Worm (Caenorhabditis elegans) whole organism, late embryonic: ENCODE measurements around the gene algn-9.

Source experiments
- C38D4.7 ChIP-seq: fragments of 200-800 bp; sonication (Bioruptor generic); optimal IDR thresholded peaks from 2 replicates; lab custom pipeline; 2018; ENCODE audit warnings: mild to moderate bottlenecking, missing genetic modification characterization, moderate library complexity, missing compliant biosample characterization
- K02D7.2 ChIP-seq: sonication (generic microtip); optimal IDR thresholded peaks from 2 replicates; lab custom pipeline; 2017; ENCODE audit warnings: mild to moderate bottlenecking, missing genetic modification characterization, missing compliant biosample characterization
- K09A11.1 ChIP-seq: sonication (generic microtip); optimal IDR thresholded peaks from 2 replicates; lab custom pipeline; 2017; ENCODE audit warnings: antibody characterized with exemption, mild to moderate bottlenecking, missing genetic modification characterization, missing compliant biosample characterization; ENCODE audit not compliant: insufficient read depth
- ahr-1 ChIP-seq: sonication (generic microtip); optimal IDR thresholded peaks from 2 replicates; lab custom pipeline; 2016; ENCODE audit warnings: missing genetic modification characterization, missing compliant biosample characterization
- ceh-14 ChIP-seq: sonication (generic microtip); optimal IDR thresholded peaks from 2 replicates; lab custom pipeline; 2016; ENCODE audit warnings: missing genotype, missing genetic modification characterization, missing compliant biosample characterization
- ceh-34 ChIP-seq: sonication (generic microtip); optimal IDR thresholded peaks from 2 replicates; lab custom pipeline; 2016; ENCODE audit warnings: mild to moderate bottlenecking, missing genetic modification characterization, missing compliant biosample characterization
- ceh-45 ChIP-seq: fragments of 200-800 bp; sonication (Bioruptor generic); IDR thresholded peaks from 2 replicates; pipeline ENCODE4 v1.3.6; 2022; ENCODE audit warnings: missing genetic modification reagents, missing genetic modification characterization, missing compliant biosample characterization
- ceh-48 ChIP-seq: sonication (generic microtip); optimal IDR thresholded peaks from 2 replicates; lab custom pipeline; 2016; ENCODE audit warnings: missing genetic modification characterization, inconsistent platforms, missing compliant biosample characterization
- ceh-6 ChIP-seq: fragments of 200-800 bp; sonication (Bioruptor generic); optimal IDR thresholded peaks from 2 replicates; lab custom pipeline; 2018; ENCODE audit warnings: mild to moderate bottlenecking, missing genetic modification characterization, missing compliant biosample characterization
- dmd-4 ChIP-seq: sonication (generic microtip); optimal IDR thresholded peaks from 2 replicates; lab custom pipeline; 2016; ENCODE audit warnings: borderline replicate concordance, missing genetic modification characterization, missing compliant biosample characterization
- dve-1 ChIP-seq: sonication (generic microtip); optimal IDR thresholded peaks from 2 replicates; lab custom pipeline; 2017; ENCODE audit warnings: antibody characterized with exemption, mild to moderate bottlenecking, missing genetic modification characterization, missing compliant biosample characterization
- elt-2 ChIP-seq: sonication (generic microtip); optimal IDR thresholded peaks from 2 replicates; lab custom pipeline; 2016; ENCODE audit warnings: missing genetic modification reagents, missing genetic modification characterization, missing compliant biosample characterization
- elt-4 ChIP-seq: sonication (generic microtip); optimal IDR thresholded peaks from 2 replicates; lab custom pipeline; 2016; ENCODE audit warnings: missing genetic modification characterization, missing compliant biosample characterization
- ets-4 ChIP-seq: sonication (generic microtip); optimal IDR thresholded peaks from 2 replicates; lab custom pipeline; 2016; ENCODE audit warnings: missing genetic modification characterization, missing compliant biosample characterization
- fkh-10 ChIP-seq: fragments of 150-350 bp; optimal IDR thresholded peaks from 2 replicates; lab custom pipeline; 2014; ENCODE audit warnings: missing biosample characterization, missing genetic modification reagents, missing genetic modification characterization
- gmeb-2 ChIP-seq: sonication (generic microtip); optimal IDR thresholded peaks from 2 replicates; lab custom pipeline; 2016; ENCODE audit warnings: missing genetic modification characterization, inconsistent platforms, missing compliant biosample characterization
- hlh-13 ChIP-seq: fragments of 200-800 bp; sonication (Bioruptor generic); optimal IDR thresholded peaks from 2 replicates; lab custom pipeline; 2018; ENCODE audit warnings: mild to moderate bottlenecking, missing genetic modification characterization, missing compliant biosample characterization
- hlh-30 ChIP-seq: sonication (generic microtip); optimal IDR thresholded peaks from 2 replicates; lab custom pipeline; 2017; ENCODE audit warnings: antibody characterized with exemption, missing genetic modification characterization, missing compliant biosample characterization; ENCODE audit not compliant: insufficient read depth
- hlh-6 ChIP-seq: sonication (generic microtip); optimal IDR thresholded peaks from 2 replicates; lab custom pipeline; 2016; ENCODE audit warnings: missing genotype, missing genetic modification characterization, missing compliant biosample characterization
- hlh-8 ChIP-seq: sonication (generic microtip); optimal IDR thresholded peaks from 2 replicates; lab custom pipeline; 2016; ENCODE audit warnings: missing genotype, missing genetic modification characterization, missing compliant biosample characterization
- lin-11 ChIP-seq: fragments of 200-800 bp; sonication (Bioruptor generic); optimal IDR thresholded peaks from 2 replicates; lab custom pipeline; 2018; ENCODE audit warnings: mild to moderate bottlenecking, missing genetic modification characterization, missing compliant biosample characterization
- mec-3 ChIP-seq: sonication (generic microtip); optimal IDR thresholded peaks from 2 replicates; lab custom pipeline; 2016; ENCODE audit warnings: borderline replicate concordance, missing genetic modification characterization, missing compliant biosample characterization
- nfya-1 ChIP-seq: sonication (generic microtip); optimal IDR thresholded peaks from 2 replicates; lab custom pipeline; 2017; ENCODE audit warnings: missing genetic modification characterization, mild to moderate bottlenecking, missing compliant biosample characterization, antibody characterized with exemption, moderate library complexity
- npax-4 ChIP-seq: sonication (generic microtip); optimal IDR thresholded peaks from 2 replicates; lab custom pipeline; 2016; ENCODE audit warnings: missing genetic modification characterization, missing compliant biosample characterization
- pha-2 ChIP-seq: sonication (generic microtip); optimal IDR thresholded peaks from 2 replicates; lab custom pipeline; 2017; ENCODE audit warnings: mild to moderate bottlenecking, missing genetic modification characterization, missing compliant biosample characterization
- pqm-1 ChIP-seq: sonication (generic microtip); optimal IDR thresholded peaks from 2 replicates; lab custom pipeline; 2016; ENCODE audit warnings: missing genetic modification characterization, missing compliant biosample characterization
- ref-2 ChIP-seq: sonication (generic microtip); optimal IDR thresholded peaks from 2 replicates; lab custom pipeline; 2016; ENCODE audit warnings: missing genetic modification characterization, missing compliant biosample characterization
- rnt-1 ChIP-seq: sonication (generic microtip); optimal IDR thresholded peaks from 2 replicates; lab custom pipeline; 2016; ENCODE audit warnings: missing genetic modification characterization, missing compliant biosample characterization
- sox-4 ChIP-seq: sonication (generic microtip); optimal IDR thresholded peaks from 2 replicates; lab custom pipeline; 2017; ENCODE audit warnings: mild to moderate bottlenecking, missing genetic modification characterization, inconsistent platforms, missing compliant biosample characterization
- unc-3 ChIP-seq, 2 experiments: fragments of 200-800 bp in 1 of 2; sonication (Bioruptor generic) in 1 of 2; sonication (generic microtip) in 1 of 2; conservative IDR thresholded peaks in 1 of 2; optimal IDR thresholded peaks in 1 of 2; 2 replicates each; pipeline versions ENCODE4 v1.3.6 to Lab custom; 2016 to 2022; ENCODE audit warnings: missing compliant biosample characterization in 2 of 2, missing genetic modification characterization in 2 of 2, missing genetic modification reagents in 1 of 2
- unc-86 ChIP-seq: sonication (generic microtip); optimal IDR thresholded peaks from 2 replicates; lab custom pipeline; 2016; ENCODE audit warnings: missing genetic modification characterization, missing compliant biosample characterization
- zip-5 ChIP-seq: sonication (generic microtip); optimal IDR thresholded peaks from 2 replicates; lab custom pipeline; 2016; ENCODE audit warnings: missing genetic modification characterization, missing compliant biosample characterization

Gene algn-9

DNA sequence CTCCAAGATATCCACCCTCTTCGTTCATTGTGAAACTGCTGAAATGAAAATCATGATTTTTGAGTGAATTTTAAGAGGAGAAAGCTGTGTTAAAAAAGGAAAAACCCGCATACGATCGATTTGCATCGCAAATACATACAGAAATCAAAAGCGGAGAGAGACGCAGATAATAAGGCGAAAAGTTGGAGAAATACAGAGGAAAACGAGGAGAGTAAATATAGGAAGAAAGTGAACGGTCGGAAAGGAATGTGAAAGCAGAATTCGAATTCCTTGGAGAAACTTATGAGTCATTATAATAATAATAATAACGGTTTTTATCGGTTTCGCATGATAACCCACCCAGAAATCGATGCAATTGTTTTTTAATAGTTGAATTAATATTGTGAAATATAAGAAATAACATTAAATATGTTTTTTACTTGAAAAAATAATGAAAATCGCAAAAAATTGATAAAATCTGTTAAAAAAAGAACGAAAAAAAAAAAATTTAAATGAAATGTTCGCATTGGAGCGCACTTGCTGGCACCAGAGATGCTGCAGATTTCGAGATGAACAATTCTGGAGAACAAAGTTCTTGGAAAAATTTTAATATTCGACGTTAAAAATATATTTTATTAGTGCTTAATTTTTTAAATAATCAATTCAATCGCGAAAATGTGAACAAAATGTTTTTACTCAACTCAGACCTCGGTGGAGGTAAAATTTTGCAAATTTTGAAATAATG, 23.3 kb downstream of the algn-9 start, which contains the start of gene ccm-3:
Gene ccm-3 (minus strand): TSS at position 38 of the 724 bp plus-strand sequence.
- no peak for TF ChIP-seq ceh-45 (GFP tag; lab: Robert Waterston, UW)
- peak; percentile 21 for TF ChIP-seq nfya-1 (tag; lab: Kevin White, UChicago)
- no peak for TF ChIP-seq elt-4 (tag; lab: Kevin White, UChicago)
- TF ChIP-seq, all 69 proteins: peak for 1

- TF ChIP-seq dmd-4 (tag; lab: Kevin White, UChicago) (no peak), sox-4 (tag; lab: Kevin White, UChicago) (no peak), dve-1 (no peak), ceh-14 (tag; lab: Kevin White, UChicago) (no peak), nfya-1 (tag; lab: Kevin White, UChicago) (no peak), unc-86 (tag; lab: Kevin White, UChicago) (no peak), ahr-1 (tag; lab: Kevin White, UChicago) (no peak), npax-4 (tag; lab: Kevin White, UChicago) (no peak)
Measured at ce11 chrII:10608821-10609220, 24.7 kb downstream of the algn-9 start.

DNA sequence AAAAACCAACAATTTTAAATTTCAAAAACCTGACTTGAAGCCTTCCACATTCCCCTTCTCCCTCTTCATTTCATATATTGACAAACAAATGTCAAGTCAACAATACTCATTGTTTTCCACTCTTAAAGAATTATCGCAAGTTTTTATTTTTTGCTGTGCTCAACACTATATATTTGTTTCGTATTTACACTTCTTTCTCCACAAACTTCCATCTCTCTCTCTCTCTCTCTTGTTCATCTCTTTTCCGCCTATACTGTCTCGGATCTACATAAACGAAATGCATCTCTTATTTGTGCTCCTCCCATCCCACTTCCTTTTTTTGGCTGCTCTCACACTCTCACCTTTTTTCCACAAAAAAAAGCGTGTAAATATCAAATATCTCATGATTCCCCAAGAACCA, 28.6 kb downstream of the algn-9 start, which contains the start of gene C14A4.12:
Gene C14A4.12 (plus strand): TSS at position 301 of the 400 bp plus-strand sequence.
- TF ChIP-seq rnt-1, result no peak
- no peak for TF ChIP-seq unc-86 (tag; lab: Kevin White, UChicago)
- TF ChIP-seq pha-2, result no peak
- no peak for TF ChIP-seq hlh-30
- no peak for TF ChIP-seq K09A11.1 (tag; lab: Kevin White, UChicago)
- no peak for TF ChIP-seq lin-11 (tag; lab: Kevin White, UChicago)
- no peak for TF ChIP-seq hlh-6 (tag; lab: Kevin White, UChicago)
- TF ChIP-seq ets-4 (tag; lab: Kevin White, UChicago), result no peak
- no peak for TF ChIP-seq ceh-48
- TF ChIP-seq mec-3 (tag; lab: Kevin White, UChicago), result no peak
- TF ChIP-seq gmeb-2 (tag; lab: Kevin White, UChicago), result no peak
- TF ChIP-seq elt-2 (tag; lab: Kevin White, UChicago), result no peak
- no peak for TF ChIP-seq ref-2 (tag; lab: Kevin White, UChicago)
- no peak for TF ChIP-seq ceh-34 (tag; lab: Kevin White, UChicago)
- no peak for TF ChIP-seq zip-5 (tag; lab: Kevin White, UChicago)
- no peak for TF ChIP-seq dve-1
- TF ChIP-seq C38D4.7 (GFP tag; lab: Kevin White, UChicago), result no peak
- TF ChIP-seq ceh-6, result no peak

DNA sequence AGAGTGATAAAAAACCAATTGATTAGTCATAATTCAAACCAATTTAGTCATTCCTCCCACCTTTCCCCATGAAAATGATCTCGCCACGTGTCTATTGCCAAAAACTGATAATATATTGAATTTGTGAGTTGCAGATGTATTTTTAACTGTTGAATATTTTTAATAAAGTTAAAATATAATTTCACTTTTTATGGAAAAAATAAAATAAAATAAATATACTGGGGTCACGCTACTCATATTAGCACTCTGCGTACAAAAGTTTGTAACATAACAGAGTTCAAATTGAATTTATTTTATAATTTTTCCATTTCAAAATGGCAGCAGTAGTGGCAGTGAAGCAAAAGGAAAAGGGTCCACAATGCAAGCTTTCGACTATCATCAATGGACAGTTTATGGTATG, 34.0 kb downstream of the algn-9 start, which contains the start of gene C14A4.13:
Gene C14A4.13 (plus strand): TSS at position 301 of the 400 bp plus-strand sequence.
- TF ChIP-seq fkh-10 (GFP tag; lab: Kevin White, UChicago) (no peak), hlh-8 (tag; lab: Kevin White, UChicago) (no peak), pqm-1 (tag; lab: Kevin White, UChicago) (no peak), ceh-34 (tag; lab: Kevin White, UChicago) (no peak), sox-4 (tag; lab: Kevin White, UChicago) (no peak), ceh-45 (GFP tag; lab: Robert Waterston, UW) (no peak), unc-3 (GFP tag; conservative IDR thresholded peaks at IDR 0.05; lab: Robert Waterston, UW) (no peak), unc-3 (tag; optimal IDR thresholded peaks at IDR 0.05; lab: Kevin White, UChicago) (no peak), K02D7.2 (no peak), hlh-13 (no peak)
